Worm (Caenorhabditis elegans) whole organism, L4/young adult: ENCODE results near the gene T09D3.9.

Experiments used
- W03F9.2 ChIP-seq: fragments of 150-350 bp; optimal IDR thresholded peaks from 2 replicates; lab custom pipeline; 2014; ENCODE audit warnings: missing biosample characterization, missing genetic modification characterization
- dao-5 ChIP-seq: sonication (generic microtip); optimal IDR thresholded peaks from 2 replicates; lab custom pipeline; 2016; ENCODE audit warnings: missing genotype, missing genetic modification characterization, moderate library complexity, missing compliant biosample characterization
- him-1 ChIP-seq: sonication (generic microtip); optimal IDR thresholded peaks from 2 replicates; lab custom pipeline; 2016; ENCODE audit warnings: missing genotype, missing genetic modification reagents, missing genetic modification characterization, missing compliant biosample characterization

T09D3.9 gene

DNA sequence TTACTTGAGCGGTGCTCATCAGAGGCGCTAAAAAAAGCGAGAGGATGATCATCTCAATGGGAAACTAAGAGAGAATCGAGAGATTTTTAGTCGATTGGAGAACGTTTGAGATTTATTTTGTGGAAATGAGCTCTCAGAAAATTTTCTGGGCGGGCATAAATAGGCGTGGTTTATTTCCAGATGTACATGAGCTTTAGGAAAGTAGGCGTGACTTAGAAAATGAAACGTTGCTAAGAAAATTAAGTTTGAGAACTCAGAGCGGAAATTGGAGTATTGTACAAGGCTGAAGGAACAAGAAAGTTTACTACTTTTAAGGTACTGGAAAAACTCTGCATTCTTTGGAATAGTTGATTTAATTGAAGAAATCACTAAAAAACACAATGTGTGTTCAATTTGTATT lies at the start of gene T09D3.9:
TSS of gene T09D3.9 (minus strand) at position 101 of the 400 bp plus-strand sequence.
- TF ChIP-seq W03F9.2 (tag; lab: Kevin White, UChicago), result no peak
- TF ChIP-seq dao-5 (tag; lab: Kevin White, UChicago), result no peak
- no peak for TF ChIP-seq him-1

DNA sequence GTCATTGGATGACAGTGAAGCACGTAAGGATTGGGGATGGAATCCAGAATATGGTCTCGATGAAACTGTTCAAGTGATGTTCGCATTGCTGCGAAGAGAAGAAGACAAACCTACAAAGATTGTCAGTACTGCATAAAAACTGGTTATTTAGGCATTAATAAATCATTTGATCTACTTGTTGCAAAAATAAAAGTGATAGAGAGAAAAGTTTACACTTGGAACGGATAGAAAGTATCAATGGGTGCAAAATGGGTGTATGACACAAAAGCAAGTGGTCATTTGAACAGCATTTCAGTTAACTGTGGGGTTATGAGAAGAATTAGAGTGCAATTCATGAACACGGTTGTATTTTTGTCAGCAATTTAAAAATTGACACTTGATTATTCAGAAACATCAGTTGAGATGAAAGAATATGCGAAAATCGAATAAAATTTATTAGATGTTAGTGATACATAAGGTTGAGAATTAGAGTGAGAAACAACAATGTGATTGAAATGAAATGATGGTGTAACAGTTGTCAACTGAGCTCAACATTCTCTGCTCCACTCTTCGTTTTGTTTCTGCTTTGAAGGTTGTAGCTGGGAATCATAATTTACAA lies 44.2 kb upstream of the T09D3.9 start, which contains the start of gene F08F3.10:
TSS of gene F08F3.10 (plus strand) at position 548 of the 598 bp plus-strand sequence.
- TF ChIP-seq dao-5 (tag; lab: Kevin White, UChicago) (no peak), him-1 (no peak), W03F9.2 (tag; lab: Kevin White, UChicago) (no peak)

DNA sequence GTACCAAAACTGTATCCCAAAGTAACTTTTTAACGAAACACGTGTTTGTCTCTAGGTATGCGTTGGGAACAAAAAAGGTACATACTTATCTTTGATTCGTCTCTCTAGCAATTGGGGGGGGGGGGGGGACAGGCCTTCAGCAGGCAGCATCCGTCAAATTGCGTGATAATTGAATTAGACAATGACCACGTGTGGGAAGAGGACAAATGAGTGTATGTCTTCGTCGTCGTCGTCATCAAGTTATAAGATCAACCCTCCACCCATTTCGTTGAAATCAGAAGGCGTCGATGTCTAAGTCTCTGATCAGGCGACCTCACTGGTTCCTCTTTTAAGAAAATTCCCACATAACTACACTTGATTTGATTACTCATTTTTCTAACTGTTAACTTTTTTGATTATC lies 42.0 kb upstream of the T09D3.9 start, which contains the start of gene F08F3.4:
TSS of gene F08F3.4 (plus strand) at position 277 of the 400 bp plus-strand sequence.
- TF ChIP-seq W03F9.2 (tag; lab: Kevin White, UChicago), result no peak
- TF ChIP-seq him-1, result no peak
- TF ChIP-seq dao-5 (tag; lab: Kevin White, UChicago), result no peak

DNA sequence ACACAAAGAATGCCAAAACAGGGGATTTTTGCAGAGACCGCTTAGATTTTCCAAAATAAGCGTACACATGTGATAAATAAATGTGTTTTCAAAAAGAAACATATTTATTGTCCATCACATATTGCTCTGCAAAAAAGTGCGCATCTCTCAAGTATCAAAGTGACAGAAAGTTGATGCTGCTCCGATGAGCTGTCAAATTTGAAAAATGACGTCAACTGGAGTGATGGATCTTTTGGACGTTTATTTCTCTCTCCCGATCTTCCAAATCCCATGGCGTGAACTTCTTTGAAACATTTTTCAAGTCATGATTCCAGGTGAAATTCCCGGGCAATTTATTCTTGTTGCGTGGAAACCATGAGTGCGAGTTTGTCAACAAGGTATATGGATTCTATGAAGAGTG lies 40.2 kb upstream of the T09D3.9 start:
- TF ChIP-seq him-1, result no peak

DNA sequence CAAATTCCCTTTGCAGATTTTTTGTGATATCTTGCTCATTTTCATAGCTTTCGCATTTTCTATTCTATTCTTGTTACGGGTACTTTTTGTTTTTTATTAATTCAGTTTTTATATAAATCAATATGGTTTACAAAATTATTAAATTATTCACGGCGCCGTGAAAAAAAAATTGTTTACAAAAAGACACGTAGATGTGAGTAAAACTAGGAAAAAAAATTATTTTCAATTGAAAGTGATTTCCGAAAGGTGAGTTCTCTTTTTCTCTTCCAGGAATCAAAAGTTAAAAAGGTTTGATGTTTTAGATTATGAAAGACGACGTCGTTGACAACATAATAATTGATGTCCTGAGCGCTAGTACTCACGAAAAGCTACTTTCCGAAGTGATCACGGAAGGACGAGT lies 39.5 kb upstream of the T09D3.9 start, which contains the start of gene C25A6.1:
TSS of gene C25A6.1 (plus strand) at position 301 of the 400 bp plus-strand sequence.
- TF ChIP-seq dao-5 (tag; lab: Kevin White, UChicago) (no peak), him-1 (no peak), W03F9.2 (tag; lab: Kevin White, UChicago) (no peak)

DNA sequence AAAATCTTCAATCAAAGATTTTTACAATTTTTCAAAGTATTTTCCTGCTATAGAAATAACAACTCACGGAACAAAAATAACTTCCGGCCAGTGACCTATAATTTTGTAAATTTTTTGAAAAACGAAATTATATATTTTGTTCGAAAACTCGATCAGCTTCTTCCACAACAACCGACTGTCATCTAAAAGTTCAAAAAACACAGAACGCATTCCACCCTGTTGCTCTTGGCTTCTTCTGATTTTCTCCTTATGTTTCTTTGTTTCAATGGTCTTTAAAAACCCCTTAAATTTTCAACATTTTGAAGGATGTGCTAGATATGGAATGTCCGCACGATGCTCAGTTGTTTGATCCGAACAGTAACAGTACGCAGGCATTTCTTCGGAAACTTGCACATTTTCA lies 36.4 kb upstream of the T09D3.9 start, which contains the start of gene dmsr-7:
TSS of gene dmsr-7 (plus strand) at position 301 of the 400 bp plus-strand sequence.
- no peak for TF ChIP-seq him-1
- TF ChIP-seq dao-5 (tag; lab: Kevin White, UChicago), result no peak
- no peak for TF ChIP-seq W03F9.2 (tag; lab: Kevin White, UChicago)

DNA sequence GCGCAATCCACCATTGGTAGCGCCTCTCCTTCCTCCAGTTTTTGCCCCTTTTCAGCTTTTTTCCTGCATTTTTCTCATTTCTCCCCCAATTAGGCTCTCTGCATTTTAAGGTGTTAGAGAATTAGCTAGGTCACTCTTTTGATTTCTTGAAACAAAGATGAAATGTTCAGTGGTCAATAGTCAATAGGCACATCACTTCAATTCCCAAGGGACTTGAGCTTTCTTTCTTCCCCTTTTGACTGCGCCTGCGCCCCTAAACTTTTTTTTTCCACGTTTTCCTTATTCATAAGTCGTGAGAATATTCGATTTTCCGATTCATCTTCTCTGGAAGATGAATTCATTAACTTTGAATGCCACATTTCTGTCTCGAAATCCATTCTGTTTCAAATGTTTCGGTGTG lies 35.2 kb upstream of the T09D3.9 start:
- TF ChIP-seq him-1 (peak; percentile 13), W03F9.2 (tag; lab: Kevin White, UChicago) (no peak)

DNA sequence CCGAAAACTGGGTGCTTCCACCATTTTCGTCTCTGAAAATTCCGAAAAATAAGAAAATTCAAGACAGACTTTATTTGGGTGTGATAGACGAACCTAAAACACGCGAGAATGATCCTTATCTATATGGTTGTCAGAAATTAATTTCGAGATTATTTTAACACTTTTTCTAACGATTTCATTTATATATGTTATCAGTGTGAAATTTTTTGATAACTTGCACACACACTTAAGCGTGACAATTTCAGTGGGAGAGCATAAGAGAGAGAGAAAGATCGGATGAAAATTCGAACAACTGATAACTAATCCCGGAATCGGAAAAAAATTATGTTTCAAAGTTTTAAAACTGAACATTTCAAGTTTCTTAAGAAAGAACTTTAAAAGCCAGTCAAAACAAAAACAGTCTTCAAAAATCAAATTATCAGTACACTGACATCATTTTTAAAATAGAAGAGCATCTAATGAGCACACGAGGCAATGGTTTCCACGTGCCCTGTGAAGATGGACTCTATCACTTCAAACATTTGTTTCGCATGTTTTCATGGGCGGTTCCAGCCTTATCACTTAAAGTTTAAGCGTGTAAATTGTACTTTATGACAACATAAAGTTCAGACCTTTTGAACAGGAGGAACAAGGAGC lies 24.4 kb upstream of the T09D3.9 start, which contains the start of gene C35A11.4:
TSS of gene C35A11.4 (minus strand) at position 156 of the 636 bp plus-strand sequence.
- TF ChIP-seq him-1 (no peak), W03F9.2 (tag; lab: Kevin White, UChicago) (no peak), dao-5 (tag; lab: Kevin White, UChicago) (no peak)

DNA sequence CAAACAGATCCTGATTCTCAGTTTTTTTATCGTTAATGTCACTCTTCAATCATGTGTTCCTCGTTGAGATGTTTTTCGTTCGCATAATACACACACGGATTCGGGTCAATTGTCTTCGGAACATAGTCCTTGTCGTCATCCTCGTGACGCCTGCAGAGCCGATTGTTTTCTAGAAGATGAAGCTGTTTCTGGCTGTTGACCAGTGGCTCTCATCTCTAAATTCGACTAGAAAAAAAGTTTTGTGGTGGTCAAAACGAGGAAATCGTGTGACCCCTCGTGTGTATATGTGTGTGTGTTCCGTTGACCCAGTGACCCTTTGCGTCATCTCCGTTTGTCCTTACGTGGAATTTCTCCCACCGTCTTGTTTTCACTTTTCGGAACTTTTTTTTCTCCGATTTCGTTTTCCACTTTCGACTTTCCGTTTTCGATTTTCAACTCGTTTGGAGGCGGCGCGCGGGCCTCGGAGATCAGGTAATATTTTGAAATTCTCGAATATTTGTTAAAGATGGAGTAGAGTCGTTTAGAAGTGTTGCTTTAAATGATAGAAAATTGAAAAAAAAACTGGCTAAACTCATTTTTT lies 17.3 kb upstream of the T09D3.9 start, which contains the start of gene C35A11.2:
TSS of gene C35A11.2 (plus strand) at position 386 of the 580 bp plus-strand sequence.
- no peak for TF ChIP-seq him-1
- TF ChIP-seq dao-5 (tag; lab: Kevin White, UChicago), result no peak
- no peak for TF ChIP-seq W03F9.2 (tag; lab: Kevin White, UChicago)

DNA sequence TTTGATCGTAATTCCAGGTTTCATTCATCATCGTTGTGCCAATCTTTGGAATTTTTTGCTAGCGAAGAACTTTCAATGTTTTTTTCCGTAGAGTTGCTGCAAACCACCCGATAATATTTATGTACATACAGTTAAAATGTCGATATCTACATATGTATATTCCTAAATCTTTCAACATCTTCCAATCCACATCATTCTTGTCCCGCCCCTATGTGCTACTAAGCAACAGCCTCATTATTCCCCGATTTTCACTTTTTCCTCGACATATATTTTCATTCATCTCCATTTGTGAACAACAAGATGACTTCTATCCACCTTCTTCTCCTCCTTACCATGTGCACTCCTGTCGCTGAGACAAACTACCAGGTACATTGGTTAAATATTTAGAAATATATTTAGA lies 3.4 kb upstream of the T09D3.9 start, which contains the start of gene C35A11.3:
TSS of gene C35A11.3 (plus strand) at position 301 of the 400 bp plus-strand sequence.
- TF ChIP-seq W03F9.2 (tag; lab: Kevin White, UChicago) (no peak), dao-5 (tag; lab: Kevin White, UChicago) (no peak), him-1 (no peak)

DNA sequence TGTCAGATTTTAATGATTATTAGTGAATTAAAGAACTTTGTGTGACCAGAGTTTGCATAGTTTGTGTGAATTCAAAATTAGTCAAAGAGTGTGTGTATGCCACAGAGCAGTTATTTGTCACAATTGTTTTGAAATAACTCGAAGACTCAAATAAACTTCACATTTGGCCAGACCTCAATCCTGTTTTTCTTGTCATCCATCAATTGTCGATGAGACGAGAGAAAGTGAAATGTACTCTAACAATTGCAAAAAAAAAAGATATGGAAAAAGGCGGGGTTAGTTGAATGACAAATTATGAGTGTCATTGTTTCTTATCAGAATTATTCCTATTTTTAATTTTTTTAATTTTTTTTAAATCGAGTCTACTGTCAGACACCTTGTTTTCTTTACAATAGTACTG lies 3.8 kb downstream of the T09D3.9 start, which contains the start of gene T09D3.8:
TSS of gene T09D3.8 (plus strand) at position 301 of the 400 bp plus-strand sequence.
- TF ChIP-seq W03F9.2 (tag; lab: Kevin White, UChicago), result no peak

DNA sequence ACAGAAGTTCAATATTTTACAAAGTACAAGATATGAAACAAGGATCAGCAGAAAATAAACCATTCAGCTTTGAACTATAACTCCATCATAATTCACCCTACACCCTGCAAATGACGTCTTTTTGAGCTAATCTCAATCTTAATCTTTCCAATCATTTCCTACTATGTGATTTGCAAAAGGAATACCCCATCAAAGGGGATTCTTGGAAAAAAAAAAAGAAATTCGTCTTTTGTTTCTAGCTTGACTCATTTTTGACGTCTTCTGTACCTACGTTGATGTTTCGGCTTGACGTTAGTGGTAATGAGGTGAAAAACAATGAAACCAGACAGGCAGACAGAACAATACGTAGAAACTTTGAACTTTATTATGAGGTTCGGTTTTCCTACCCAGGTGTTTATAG lies 6.5 kb downstream of the T09D3.9 start:
- TF ChIP-seq him-1 (no peak), W03F9.2 (tag; lab: Kevin White, UChicago) (no peak), dao-5 (tag; lab: Kevin White, UChicago) (no peak)

DNA sequence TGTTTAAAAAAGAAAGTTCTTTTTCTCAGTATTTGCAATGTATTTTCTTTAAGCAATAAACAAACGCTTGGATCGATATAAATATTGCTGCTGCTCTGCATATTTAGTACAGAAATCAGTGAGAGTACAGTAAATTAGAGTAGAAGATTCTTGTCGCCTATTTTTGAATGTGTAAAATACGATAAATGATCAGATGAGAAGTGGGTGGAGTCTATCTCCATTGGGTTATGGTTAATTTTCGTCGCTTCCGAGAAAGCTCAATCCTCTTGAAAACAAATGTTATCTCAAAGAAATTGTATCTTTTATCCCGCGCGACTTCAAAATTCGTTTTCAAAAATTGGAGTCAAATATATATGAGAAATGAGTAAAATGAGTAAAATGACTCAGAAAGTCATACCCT lies 9.9 kb downstream of the T09D3.9 start, which contains the start of gene nhr-216:
TSS of gene nhr-216 (minus strand) at position 101 of the 400 bp plus-strand sequence.
- TF ChIP-seq W03F9.2 (tag; lab: Kevin White, UChicago), result no peak
- TF ChIP-seq dao-5 (tag; lab: Kevin White, UChicago), result no peak
- no peak for TF ChIP-seq him-1

DNA sequence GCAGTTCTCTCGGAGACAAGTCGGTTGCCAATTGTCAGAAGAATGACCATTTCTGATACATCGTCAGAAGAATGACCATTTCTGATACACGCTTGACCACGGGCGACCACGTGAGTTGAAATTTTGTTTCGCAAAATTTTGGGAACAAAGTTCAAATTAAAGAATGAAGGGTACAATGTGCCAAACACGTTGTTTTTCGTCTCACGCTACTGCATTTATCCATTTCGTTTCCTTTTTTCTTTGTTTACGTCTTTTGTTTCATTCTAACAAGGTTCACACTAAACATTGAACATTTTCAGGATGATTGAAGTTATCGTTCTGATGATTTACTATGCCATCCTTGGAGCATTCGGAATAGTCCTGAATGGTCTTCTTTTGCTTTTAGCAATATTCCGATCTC lies 17.2 kb downstream of the T09D3.9 start, which contains the start of gene srd-9:
TSS of gene srd-9 (plus strand) at position 301 of the 400 bp plus-strand sequence.
- no peak for TF ChIP-seq dao-5 (tag; lab: Kevin White, UChicago)
- no peak for TF ChIP-seq W03F9.2 (tag; lab: Kevin White, UChicago)
- no peak for TF ChIP-seq him-1
